Worm (Caenorhabditis elegans) whole organism, L2 larva: Measurements from ENCODE around the gene elp-1.
A peak's percentile ranks its signal among the peaks of the same experiment; 100 is the strongest.

ENCODE experiments used
- C34F6.9 ChIP-seq: fragments of 150-350 bp; optimal IDR thresholded peaks from 2 replicates; lab custom pipeline; 2014; ENCODE audit warnings: missing biosample characterization, missing genetic modification characterization
- F13H6.1 ChIP-seq: sonication (generic microtip); optimal IDR thresholded peaks from 2 replicates; lab custom pipeline; 2016; ENCODE audit warnings: missing genetic modification characterization, missing compliant biosample characterization
- Y55F3AM.14 ChIP-seq: fragments of 200-800 bp; sonication (Bioruptor generic); optimal IDR thresholded peaks from 2 replicates; lab custom pipeline; 2018; ENCODE audit warnings: mild to moderate bottlenecking, missing genetic modification characterization, missing compliant biosample characterization
- ZK546.5 ChIP-seq: sonication (generic microtip); optimal IDR thresholded peaks from 2 replicates; lab custom pipeline; 2017; ENCODE audit warnings: missing biosample characterization, missing genetic modification characterization
- alr-1 ChIP-seq: fragments of 150-350 bp; optimal IDR thresholded peaks from 2 replicates; lab custom pipeline; 2014; ENCODE audit warnings: missing biosample characterization, missing genetic modification characterization
- ama-1 ChIP-seq: fragments of 150-350 bp; optimal IDR thresholded peaks from 2 replicates; lab custom pipeline; 2018; ENCODE audit warnings: inconsistent platforms
- blmp-1 ChIP-seq: sonication (generic microtip); optimal IDR thresholded peaks from 2 replicates; lab custom pipeline; 2017; ENCODE audit warnings: missing genetic modification characterization, mild to moderate bottlenecking, missing compliant biosample characterization, antibody characterized with exemption, moderate library complexity; ENCODE audit not compliant: insufficient read depth
- crh-2 ChIP-seq: sonication (generic microtip); optimal IDR thresholded peaks from 2 replicates; lab custom pipeline; 2017; ENCODE audit warnings: missing biosample characterization, missing genetic modification characterization
- dmd-4 ChIP-seq: sonication (generic microtip); optimal IDR thresholded peaks from 2 replicates; lab custom pipeline; 2017; ENCODE audit warnings: missing biosample characterization, missing genetic modification characterization
- elt-1 ChIP-seq: fragments of 150-350 bp; optimal IDR thresholded peaks from 2 replicates; lab custom pipeline; 2014; ENCODE audit warnings: missing biosample characterization, missing genetic modification characterization
- fos-1 ChIP-seq: fragments of 150-350 bp; optimal IDR thresholded peaks from 2 replicates; lab custom pipeline; 2014; ENCODE audit warnings: missing biosample characterization, missing genetic modification characterization
- lin-13 ChIP-seq: fragments of 150-350 bp; optimal IDR thresholded peaks from 2 replicates; lab custom pipeline; 2014; ENCODE audit warnings: missing biosample characterization, missing genetic modification reagents, missing genetic modification characterization
- lin-39 ChIP-seq: fragments of 150-350 bp; optimal IDR thresholded peaks from 2 replicates; lab custom pipeline; 2014; ENCODE audit warnings: missing biosample characterization, missing genetic modification reagents, missing genetic modification characterization
- lsy-2 ChIP-seq, 2 experiments: fragments of 150-350 bp in 1 of 2; sonication (generic microtip) in 1 of 2; optimal IDR thresholded peaks; 2 replicates each; lab custom pipeline; 2014 to 2017; ENCODE audit warnings: missing biosample characterization in 2 of 2, missing genetic modification characterization in 2 of 2
- mab-5 ChIP-seq: fragments of 150-350 bp; optimal IDR thresholded peaks from 2 replicates; lab custom pipeline; 2014; ENCODE audit warnings: missing biosample characterization, missing genetic modification characterization
- mbf-1 ChIP-seq: sonication (generic microtip); optimal IDR thresholded peaks from 2 replicates; lab custom pipeline; 2017; ENCODE audit warnings: missing biosample characterization, missing genetic modification characterization
- mdl-1 ChIP-seq, 2 experiments: fragments of 150-350 bp in 1 of 2; sonication (generic microtip) in 1 of 2; optimal IDR thresholded peaks; 2 replicates each; lab custom pipeline; 2017; ENCODE audit warnings: missing biosample characterization in 2 of 2, missing genetic modification characterization in 2 of 2
- nhr-10 ChIP-seq: sonication (generic microtip); optimal IDR thresholded peaks from 2 replicates; lab custom pipeline; 2017; ENCODE audit warnings: missing biosample characterization, missing genetic modification characterization
- nhr-11 ChIP-seq: fragments of 150-350 bp; optimal IDR thresholded peaks from 2 replicates; lab custom pipeline; 2014; ENCODE audit warnings: missing biosample characterization, missing genetic modification characterization
- nhr-12 ChIP-seq: fragments of 150-350 bp; optimal IDR thresholded peaks from 2 replicates; lab custom pipeline; 2014; ENCODE audit warnings: missing biosample characterization, missing genetic modification characterization
- nhr-129 ChIP-seq: fragments of 150-350 bp; optimal IDR thresholded peaks from 2 replicates; lab custom pipeline; 2014; ENCODE audit warnings: missing biosample characterization, missing genetic modification characterization
- nhr-21 ChIP-seq: fragments of 150-350 bp; optimal IDR thresholded peaks from 2 replicates; lab custom pipeline; 2014; ENCODE audit warnings: missing biosample characterization, missing genetic modification characterization
- nhr-25 ChIP-seq: fragments of 150-350 bp; sonication (generic microtip); optimal IDR thresholded peaks from 3 replicates; lab custom pipeline; 2014; ENCODE audit warnings: missing biosample characterization, missing genetic modification characterization
- sem-4 ChIP-seq: fragments of 150-350 bp; optimal IDR thresholded peaks from 2 replicates; lab custom pipeline; 2014; ENCODE audit warnings: missing biosample characterization, missing genetic modification reagents, missing genetic modification characterization
- skn-1 ChIP-seq: sonication (generic microtip); optimal IDR thresholded peaks from 2 replicates; lab custom pipeline; 2017; ENCODE audit warnings: missing biosample characterization, missing genetic modification characterization
- sma-9 ChIP-seq, 2 experiments: fragments of 150-350 bp in 1 of 2; sonication (generic microtip) in 1 of 2; optimal IDR thresholded peaks; 2 replicates each; lab custom pipeline; 2014 to 2016; ENCODE audit warnings: missing genetic modification characterization in 2 of 2, mild to moderate bottlenecking in 1 of 2, missing biosample characterization in 1 of 2, missing compliant biosample characterization in 1 of 2, missing genetic modification reagents in 1 of 2, moderate library complexity in 1 of 2
- snpc-4 ChIP-seq: fragments of 150-350 bp; optimal IDR thresholded peaks from 2 replicates; lab custom pipeline; 2014; ENCODE audit warnings: missing biosample characterization, missing genetic modification characterization
- unc-39 ChIP-seq: fragments of 150-350 bp; optimal IDR thresholded peaks from 2 replicates; lab custom pipeline; 2014; ENCODE audit warnings: missing biosample characterization, missing genetic modification characterization
- unc-55 ChIP-seq: fragments of 150-350 bp; sonication (generic microtip); optimal IDR thresholded peaks from 3 replicates; lab custom pipeline; 2014; ENCODE audit warnings: missing biosample characterization, missing genetic modification reagents, missing genetic modification characterization
- ztf-11 ChIP-seq: sonication (generic microtip); optimal IDR thresholded peaks from 2 replicates; lab custom pipeline; 2017; ENCODE audit warnings: missing biosample characterization, missing genetic modification characterization

elp-1 gene

DNA sequence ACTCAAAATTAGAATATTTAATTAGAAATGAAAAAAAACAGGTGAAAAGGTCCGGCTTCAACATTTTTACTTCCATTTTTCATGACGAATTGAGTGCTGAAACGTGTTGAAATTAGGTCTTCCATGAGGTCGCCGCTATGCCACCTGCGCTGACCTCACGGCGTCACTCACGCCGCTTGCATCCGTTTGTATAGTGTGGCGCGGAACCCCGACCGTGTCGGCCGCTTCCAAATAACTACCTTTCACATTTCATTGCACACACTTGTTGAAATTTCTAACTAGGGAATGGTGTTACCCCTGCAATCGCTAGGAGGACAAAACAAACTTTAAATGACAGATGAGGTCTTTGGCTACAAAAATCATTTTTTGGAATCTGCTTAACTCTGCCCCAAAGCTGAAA is 33.5 kb upstream of the elp-1 start:
- TF ChIP-seq snpc-4 (tag; lab: Kevin White, UChicago) = peak; percentile 90

DNA sequence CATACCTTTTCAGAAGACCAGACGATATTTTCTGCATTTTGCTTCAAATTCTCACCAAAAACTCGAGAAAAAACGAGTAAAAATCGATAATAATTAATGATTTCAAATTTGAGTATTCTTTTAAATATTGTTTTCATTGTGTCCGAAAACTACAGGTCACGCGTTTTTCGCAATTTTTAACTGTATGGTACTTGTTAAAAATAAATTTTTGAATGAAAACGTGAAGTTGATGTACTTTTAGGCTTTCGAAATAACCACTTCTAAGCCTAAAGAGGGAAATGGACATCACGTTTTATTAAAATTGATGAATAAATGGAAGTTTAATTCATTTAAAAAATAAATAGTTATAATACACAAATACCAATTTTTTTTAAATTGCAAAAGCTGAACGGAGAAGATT is 32.9 kb upstream of the elp-1 start, which contains the start of gene Y44A6D.5:
TSS of gene Y44A6D.5 (minus strand) at position 101 of the 400 bp plus-strand sequence.
- TF ChIP-seq elt-1 (tag; lab: Kevin White, UChicago) (no peak), unc-39 (no peak), nhr-21 (tag; lab: Kevin White, UChicago) (no peak), mab-5 (tag; lab: Kevin White, UChicago) (no peak), nhr-25 (no peak), mdl-1 (tag; optimal IDR thresholded peaks at IDR 0.05; lab: Kevin White, UChicago) (no peak), lsy-2 (tag; optimal IDR thresholded peaks at IDR 0.05; lab: Kevin White, UChicago) (no peak), nhr-10 (tag; lab: Kevin White, UChicago) (no peak)

DNA sequence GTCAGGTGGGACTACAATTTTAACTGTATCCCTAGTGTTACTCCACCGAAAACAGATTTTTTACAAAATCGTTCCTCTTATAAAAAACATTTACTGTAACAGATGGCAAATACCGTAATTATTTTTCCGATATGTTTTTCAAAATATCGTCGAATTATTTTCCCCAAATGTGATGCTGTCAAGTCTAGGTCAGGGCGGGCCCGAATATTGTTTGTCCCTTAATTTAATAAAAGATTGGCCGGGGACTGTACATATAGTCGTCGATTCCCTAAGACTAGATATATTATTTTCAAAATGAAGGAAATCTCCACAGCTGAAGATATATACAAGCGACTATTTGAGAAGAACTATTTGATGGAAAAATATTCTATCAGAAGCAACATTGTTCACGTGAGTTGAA is 28.0 kb upstream of the elp-1 start, which contains the start of gene sdf-9:
TSS of gene sdf-9 (plus strand) at position 301 of the 400 bp plus-strand sequence.
- TF ChIP-seq mbf-1 (tag; lab: Kevin White, UChicago) (no peak), ama-1 (lab: Kevin White, UChicago) (no peak), mdl-1 (tag; optimal IDR thresholded peaks at IDR 0.05; lab: Kevin White, UChicago) (no peak), dmd-4 (tag; lab: Kevin White, UChicago) (no peak), alr-1 (tag; lab: Kevin White, UChicago) (no peak), fos-1 (tag; lab: Kevin White, UChicago) (no peak), ZK546.5 (tag; lab: Kevin White, UChicago) (no peak), lin-13 (GFP tag; lab: Kevin White, UChicago) (no peak), blmp-1 (tag; lab: Kevin White, UChicago) (no peak)
- TF ChIP-seq, all 48 proteins: peak for 0

DNA sequence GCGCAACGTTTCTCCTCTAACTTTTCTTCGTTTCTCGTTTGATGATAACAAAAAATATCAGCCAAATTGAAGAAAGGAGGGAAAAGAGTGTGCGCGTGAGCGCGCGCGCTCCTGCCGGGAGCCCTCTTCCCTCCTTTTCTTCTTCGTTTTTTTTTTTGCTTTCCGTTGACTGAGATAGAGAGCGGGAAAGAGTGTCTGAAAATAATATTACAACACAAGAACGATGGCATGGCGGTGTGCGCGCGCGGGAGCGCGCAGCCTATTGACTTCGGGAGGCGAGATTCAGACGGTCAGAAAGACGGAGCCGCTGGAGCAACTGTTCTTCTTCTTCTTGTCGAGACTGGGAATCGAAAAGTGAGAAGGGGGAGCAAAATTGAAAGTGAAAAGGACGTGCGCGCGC is 23.8 kb upstream of the elp-1 start:
- TF ChIP-seq unc-55 (GFP tag; lab: Kevin White, UChicago) (peak; percentile 14), ztf-11 (tag; lab: Kevin White, UChicago) (no peak), nhr-11 (tag; lab: Kevin White, UChicago) (no peak), C34F6.9 (tag; lab: Kevin White, UChicago) (peak; percentile 65), mdl-1 (tag; optimal IDR thresholded peaks at IDR 0.05; lab: Kevin White, UChicago) (no peak), fos-1 (tag; lab: Kevin White, UChicago) (peak; percentile 15), F13H6.1 (tag; lab: Kevin White, UChicago) (peak; percentile 55), sma-9 (GFP tag; optimal IDR thresholded peaks at IDR 0.05; lab: Kevin White, UChicago) (peak; percentile 5), sma-9 (tag; optimal IDR thresholded peaks at IDR 0.05; lab: Kevin White, UChicago) (no peak), lin-39 (no peak), sem-4 (tag; lab: Kevin White, UChicago) (no peak), lin-13 (GFP tag; lab: Kevin White, UChicago) (no peak), nhr-129 (tag; lab: Kevin White, UChicago) (peak; percentile 62)

DNA sequence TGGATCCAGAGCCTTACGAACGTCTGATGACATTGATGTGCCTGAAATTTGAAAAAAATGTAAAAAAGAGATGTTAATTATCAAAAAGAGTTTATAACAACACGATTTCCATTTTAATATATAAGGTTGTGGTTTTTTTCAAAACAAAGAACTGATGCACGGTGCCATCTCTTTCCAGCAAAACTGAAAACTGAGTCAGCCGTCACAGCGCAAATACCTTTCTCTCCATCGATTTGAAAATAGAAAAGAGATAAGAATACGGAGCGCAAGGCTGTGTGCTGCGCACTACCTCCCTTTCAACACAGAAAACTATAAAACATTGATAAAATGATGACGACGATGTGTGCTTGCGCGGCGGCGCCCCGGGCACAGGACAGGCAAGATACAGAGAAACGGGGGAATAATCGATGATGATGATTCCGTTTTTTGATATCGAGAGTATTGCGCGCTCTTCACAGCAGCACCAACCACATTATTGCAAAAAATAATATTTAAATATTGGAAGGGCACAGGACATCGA is 22.5 kb upstream of the elp-1 start, which contains the start of gene Y44A6D.3:
TSS of gene Y44A6D.3 (minus strand) at position 51 of the 520 bp plus-strand sequence.
- peak; percentile 52 for TF ChIP-seq fos-1 (tag; lab: Kevin White, UChicago)
- TF ChIP-seq nhr-12 = no peak
- peak; percentile 2 for TF ChIP-seq sma-9 (GFP tag; optimal IDR thresholded peaks at IDR 0.05; lab: Kevin White, UChicago)
- TF ChIP-seq sma-9 (tag; optimal IDR thresholded peaks at IDR 0.05; lab: Kevin White, UChicago) = no peak

DNA sequence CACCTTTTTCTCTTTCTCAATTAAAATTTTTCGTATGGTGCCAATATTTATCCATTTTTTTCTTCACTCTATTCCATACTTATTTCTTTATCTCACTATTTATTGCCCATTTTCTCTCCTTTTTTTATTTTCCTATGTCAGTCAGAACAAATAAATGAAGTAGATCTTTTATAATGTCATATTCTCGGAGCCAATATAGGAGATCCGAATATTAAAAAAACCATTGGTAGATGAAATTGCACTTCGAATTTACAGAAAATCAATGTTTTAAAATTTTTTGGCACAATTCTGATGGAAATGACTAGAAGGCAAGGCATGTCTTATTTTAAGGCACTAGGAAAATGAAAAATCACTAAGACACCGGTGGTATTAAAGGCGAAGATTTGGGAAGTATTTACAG is 20.7 kb upstream of the elp-1 start:
- no peak for TF ChIP-seq ztf-11 (tag; lab: Kevin White, UChicago)
- TF ChIP-seq crh-2 (tag; lab: Kevin White, UChicago) = no peak
- TF ChIP-seq mbf-1 (tag; lab: Kevin White, UChicago) = peak; percentile 9
- no peak for TF ChIP-seq Y55F3AM.14 (GFP tag; lab: Kevin White, UChicago)
- TF ChIP-seq F13H6.1 (tag; lab: Kevin White, UChicago) = no peak
- no peak for TF ChIP-seq skn-1 (tag; lab: Kevin White, UChicago)
- TF ChIP-seq elt-1 (tag; lab: Kevin White, UChicago) = no peak
